Worm (Caenorhabditis elegans): ENCODE results near the gene W02D7.6.

ce11 chrV:8254973-8255372 lies 46.3 kb downstream of the W02D7.6 start:
- TF ChIP-seq flh-1 (GFP tag; optimal IDR thresholded peaks at IDR 0.05) (no peak), blmp-1 (tag; optimal IDR thresholded peaks at IDR 0.05) (peak; percentile 50), elt-1 (tag; optimal IDR thresholded peaks at IDR 0.05; ENCODE audit: borderline replicate concordance, insufficient read depth) (no peak), unc-62 (GFP tag; optimal IDR thresholded peaks at IDR 0.05) (no peak), nhr-28 (tag; optimal IDR thresholded peaks at IDR 0.05) (no peak), sem-2 (GFP tag; optimal IDR thresholded peaks at IDR 0.05) (no peak), hlh-1 (tag; optimal IDR thresholded peaks at IDR 0.05) (no peak), nhr-237 (tag; optimal IDR thresholded peaks at IDR 0.05) (no peak), lsy-2 (tag; optimal IDR thresholded peaks at IDR 0.05) (no peak), nhr-12 (tag; optimal IDR thresholded peaks at IDR 0.05) (no peak)
